Fruit fly (Drosophila melanogaster) whole organism, embryonic: Measurements from ENCODE around the gene CG12289.

Experiments
- Antp ChIP-seq: fragments of 200-800 bp; sonication (Bioruptor generic); optimal IDR thresholded peaks from 3 replicates; lab custom pipeline; 2016; ENCODE audit warnings: missing biosample characterization, missing genetic modification characterization
- CG10462 ChIP-seq: fragments of 200-800 bp; sonication (Bioruptor generic); optimal IDR thresholded peaks from 2 replicates; lab custom pipeline; 2016; ENCODE audit warnings: missing biosample characterization, missing genetic modification characterization
- CG11093 ChIP-seq: fragments of 200-800 bp; sonication (Bioruptor generic); IDR thresholded peaks from 3 replicates; pipeline ENCODE4 v1.3.6; 2022; ENCODE audit warnings: missing biosample characterization, missing genetic modification characterization
- CG11247 ChIP-seq: fragments of 200-800 bp; sonication (Bioruptor generic); IDR thresholded peaks from 2 replicates; pipeline ENCODE4 v1.3.6; 2022; ENCODE audit warnings: missing biosample characterization, missing genetic modification characterization
- CG11560 ChIP-seq: fragments of 200-800 bp; sonication (Bioruptor generic); IDR thresholded peaks from 3 replicates; pipeline ENCODE4 v1.3.6; 2022; ENCODE audit warnings: missing biosample characterization, missing genetic modification characterization
- CG12391 ChIP-seq: fragments of 200-800 bp; sonication (Bioruptor generic); optimal IDR thresholded peaks from 3 replicates; lab custom pipeline; 2018; ENCODE audit warnings: missing biosample characterization, mild to moderate bottlenecking, missing genetic modification characterization, moderate library complexity
- CG13775 ChIP-seq: fragments of 200-800 bp; sonication (Bioruptor generic); optimal IDR thresholded peaks from 3 replicates; lab custom pipeline; 2017; ENCODE audit warnings: missing biosample characterization, mild to moderate bottlenecking, missing genetic modification characterization
- CG14667 ChIP-seq: fragments of 200-800 bp; sonication (Bioruptor generic); IDR thresholded peaks from 2 replicates; pipeline ENCODE4 v1.3.6; 2022; ENCODE audit warnings: missing biosample characterization, missing genetic modification characterization
- CG1602 ChIP-seq: fragments of 200-800 bp; sonication (Bioruptor generic); optimal IDR thresholded peaks from 3 replicates; lab custom pipeline; 2016; ENCODE audit warnings: missing biosample characterization, missing genetic modification characterization
- CG16863 ChIP-seq: fragments of 200-800 bp; sonication (Bioruptor generic); optimal IDR thresholded peaks from 3 replicates; lab custom pipeline; 2016; ENCODE audit warnings: missing biosample characterization, missing genetic modification characterization
- CG17361 ChIP-seq: fragments of 200-800 bp; sonication (Bioruptor generic); IDR thresholded peaks from 3 replicates; pipeline ENCODE4 v1.3.6; 2022; ENCODE audit warnings: missing biosample characterization, missing genetic modification characterization
- CG18262 ChIP-seq: fragments of 200-800 bp; optimal IDR thresholded peaks from 3 replicates; lab custom pipeline; 2019; ENCODE audit warnings: missing biosample characterization, mild to moderate bottlenecking, missing genetic modification characterization, moderate library complexity
- CG18476 ChIP-seq: fragments of 200-800 bp; sonication (Bioruptor generic); optimal IDR thresholded peaks from 2 replicates; lab custom pipeline; 2016; ENCODE audit warnings: missing biosample characterization, mild to moderate bottlenecking, missing genetic modification characterization
- CG33213 ChIP-seq: fragments of 200-800 bp; sonication (Bioruptor generic); optimal IDR thresholded peaks from 3 replicates; lab custom pipeline; 2016; ENCODE audit warnings: missing biosample characterization, missing genetic modification characterization
- CG7357 ChIP-seq: fragments of 200-800 bp; sonication (Bioruptor generic); IDR thresholded peaks from 3 replicates; pipeline ENCODE4 v1.3.6; 2022; ENCODE audit warnings: missing biosample characterization, missing genetic modification characterization
- CG7963 ChIP-seq: fragments of 200-800 bp; sonication (Bioruptor generic); IDR thresholded peaks from 3 replicates; pipeline ENCODE4 v1.3.6; 2022; ENCODE audit warnings: missing biosample characterization, missing genetic modification characterization; ENCODE audit not compliant: partially characterized antibody
- CG8089 ChIP-seq: fragments of 200-800 bp; sonication (Bioruptor generic); optimal IDR thresholded peaks from 3 replicates; lab custom pipeline; 2016; ENCODE audit warnings: missing biosample characterization, missing genetic modification characterization
- CG8290 ChIP-seq, 3 experiments: fragments of 200-800 bp; sonication (Bioruptor generic); optimal IDR thresholded peaks; 2 replicates each; lab custom pipeline; 2016 to 2019; ENCODE audit warnings: missing biosample characterization in 3 of 3, missing genetic modification characterization in 3 of 3, mild to moderate bottlenecking in 2 of 3, moderate library complexity in 1 of 3
- CkIIα-i1 ChIP-seq: fragments of 200-800 bp; sonication (Bioruptor generic); IDR thresholded peaks from 2 replicates; pipeline ENCODE4 v1.3.6; 2022; ENCODE audit warnings: missing biosample characterization, missing genetic modification characterization
- D19B ChIP-seq: fragments of 200-800 bp; sonication (Bioruptor generic); optimal IDR thresholded peaks from 2 replicates; lab custom pipeline; 2017; ENCODE audit warnings: missing biosample characterization, mild to moderate bottlenecking, missing genetic modification characterization
- Dad ChIP-seq: fragments of 200-800 bp; sonication (Bioruptor generic); optimal IDR thresholded peaks from 3 replicates; lab custom pipeline; 2016; ENCODE audit warnings: missing biosample characterization, missing genetic modification characterization
- Dref ChIP-seq: fragments of 200-800 bp; sonication (Bioruptor generic); IDR thresholded peaks from 2 replicates; pipeline ENCODE4 v1.3.6; 2022; ENCODE audit warnings: missing biosample characterization, missing genetic modification characterization
- Gug ChIP-seq: fragments of 200-800 bp; sonication (Bioruptor generic); IDR thresholded peaks from 4 replicates; pipeline ENCODE4 v1.3.6; 2022; ENCODE audit warnings: missing biosample characterization, missing genetic modification characterization
- HLH54F ChIP-seq: fragments of 200-800 bp; sonication (Bioruptor generic); optimal IDR thresholded peaks from 3 replicates; lab custom pipeline; 2016; ENCODE audit warnings: missing biosample characterization, missing genetic modification characterization
- Hr51 ChIP-seq, 2 experiments: fragments of 200-800 bp; sonication (Bioruptor generic); optimal IDR thresholded peaks; 2 replicates in 1 of 2; 3 replicates in 1 of 2; lab custom pipeline; 2016 to 2018; ENCODE audit warnings: missing biosample characterization in 2 of 2, missing genetic modification characterization in 2 of 2, mild to moderate bottlenecking in 1 of 2, moderate library complexity in 1 of 2
- NC2α ChIP-seq: fragments of 200-800 bp; sonication (Bioruptor generic); optimal IDR thresholded peaks from 2 replicates; lab custom pipeline; 2016; ENCODE audit warnings: missing biosample characterization, missing genetic modification characterization
- Neu2 ChIP-seq: fragments of 200-800 bp; sonication (Bioruptor generic); optimal IDR thresholded peaks from 3 replicates; lab custom pipeline; 2016; ENCODE audit warnings: missing biosample characterization, missing genetic modification characterization, borderline replicate concordance
- Optix ChIP-seq: fragments of 200-800 bp; sonication (Bioruptor generic); IDR thresholded peaks from 3 replicates; pipeline ENCODE4 v1.3.6; 2022; ENCODE audit warnings: missing biosample characterization, missing genetic modification characterization
- Rfx ChIP-seq: fragments of 200-800 bp; sonication (Bioruptor generic); IDR thresholded peaks from 2 replicates; pipeline ENCODE4 v1.3.6; 2022; ENCODE audit warnings: missing biosample characterization, missing genetic modification characterization
- ash1 ChIP-seq: fragments of 200-800 bp; sonication (Bioruptor generic); optimal IDR thresholded peaks from 2 replicates; lab custom pipeline; 2018; ENCODE audit warnings: missing biosample characterization, mild to moderate bottlenecking, missing genetic modification characterization
- crp ChIP-seq, 2 experiments: fragments of 200-800 bp; sonication (Bioruptor generic); optimal IDR thresholded peaks; 2 replicates in 1 of 2; 3 replicates in 1 of 2; lab custom pipeline; 2017; ENCODE audit warnings: missing biosample characterization in 2 of 2, missing genetic modification characterization in 2 of 2, mild to moderate bottlenecking in 1 of 2, moderate library complexity in 1 of 2
- emc ChIP-seq: fragments of 200-800 bp; sonication (Bioruptor generic); optimal IDR thresholded peaks from 2 replicates; lab custom pipeline; 2016; ENCODE audit warnings: missing biosample characterization, missing genetic modification characterization
- eve ChIP-seq, 2 experiments: fragments of >200 bp; optimal IDR thresholded peaks; 2 replicates each; lab custom pipeline; 2017; ENCODE audit warnings: missing biosample characterization in 2 of 2, missing genetic modification characterization in 2 of 2
- fd96Cb ChIP-seq: fragments of 200-800 bp; sonication (Bioruptor generic); optimal IDR thresholded peaks from 2 replicates; lab custom pipeline; 2018; ENCODE audit warnings: missing biosample characterization, mild to moderate bottlenecking, missing genetic modification characterization, moderate library complexity
- grau ChIP-seq: fragments of 200-800 bp; optimal IDR thresholded peaks from 3 replicates; lab custom pipeline; 2019; ENCODE audit warnings: missing biosample characterization, mild to moderate bottlenecking, missing genetic modification characterization, moderate library complexity
- h ChIP-seq: fragments of >200 bp; optimal IDR thresholded peaks from 2 replicates; lab custom pipeline; 2017
- hb ChIP-seq: fragments of 200-800 bp; sonication (Bioruptor generic); IDR thresholded peaks from 3 replicates; pipeline ENCODE4 v1.3.6; 2022; ENCODE audit warnings: missing biosample characterization, missing genetic modification characterization; ENCODE audit not compliant: partially characterized antibody
- inv ChIP-seq: fragments of 200-800 bp; sonication (Bioruptor generic); IDR thresholded peaks from 2 replicates; pipeline ENCODE4 v1.3.6; 2022; ENCODE audit warnings: missing biosample characterization, missing genetic modification characterization; ENCODE audit not compliant: partially characterized antibody
- jumu ChIP-seq: fragments of 200-800 bp; sonication (Bioruptor generic); optimal IDR thresholded peaks from 3 replicates; lab custom pipeline; 2016; ENCODE audit warnings: missing biosample characterization, missing genetic modification characterization
- lab ChIP-seq: fragments of 200-800 bp; sonication (Bioruptor generic); optimal IDR thresholded peaks from 3 replicates; lab custom pipeline; 2017; ENCODE audit warnings: missing biosample characterization, missing genetic modification characterization, mild to moderate bottlenecking, moderate library complexity, missing genetic modification reagents
- luna ChIP-seq: fragments of 200-800 bp; sonication (Bioruptor generic); optimal IDR thresholded peaks from 2 replicates; lab custom pipeline; 2016; ENCODE audit warnings: missing biosample characterization, missing genetic modification characterization
- nau ChIP-seq: fragments of 200-800 bp; sonication (Bioruptor generic); optimal IDR thresholded peaks from 3 replicates; lab custom pipeline; 2017; ENCODE audit warnings: missing biosample characterization, mild to moderate bottlenecking, missing genetic modification characterization, missing genetic modification reagents
- nmo ChIP-seq: fragments of 200-800 bp; sonication (Bioruptor generic); optimal IDR thresholded peaks from 2 replicates; lab custom pipeline; 2018; ENCODE audit warnings: missing biosample characterization, mild to moderate bottlenecking, missing genetic modification characterization, moderate library complexity
- pho ChIP-seq: fragments of 200-800 bp; sonication (Bioruptor generic); optimal IDR thresholded peaks from 2 replicates; lab custom pipeline; 2016; ENCODE audit warnings: missing biosample characterization, missing genetic modification characterization
- pros ChIP-seq: fragments of 200-800 bp; sonication (Bioruptor generic); optimal IDR thresholded peaks from 3 replicates; lab custom pipeline; 2019; ENCODE audit warnings: missing biosample characterization, mild to moderate bottlenecking, missing genetic modification characterization, moderate library complexity
- sd ChIP-seq: fragments of 200-800 bp; sonication (Bioruptor generic); optimal IDR thresholded peaks from 3 replicates; lab custom pipeline; 2018; ENCODE audit warnings: missing biosample characterization, mild to moderate bottlenecking, missing genetic modification characterization, moderate library complexity
- slbo ChIP-seq: fragments of 200-800 bp; sonication (Bioruptor generic); IDR thresholded peaks from 2 replicates; pipeline ENCODE4 v1.3.6; 2022; ENCODE audit warnings: missing biosample characterization, missing genetic modification characterization
- tll ChIP-seq, 2 experiments: fragments of 200-800 bp in 1 of 2; fragments of >200 bp in 1 of 2; sonication (Bioruptor generic) in 1 of 2; optimal IDR thresholded peaks; 2 replicates each; lab custom pipeline; 2017 to 2019; ENCODE audit warnings: missing biosample characterization in 2 of 2, missing genetic modification characterization in 2 of 2, mild to moderate bottlenecking in 1 of 2, moderate library complexity in 1 of 2
- tup ChIP-seq: fragments of 200-800 bp; sonication (Bioruptor generic); optimal IDR thresholded peaks from 2 replicates; lab custom pipeline; 2016; ENCODE audit warnings: missing biosample characterization, mild to moderate bottlenecking, missing genetic modification characterization, moderate library complexity
- zen ChIP-seq: fragments of 200-800 bp; sonication (Bioruptor generic); optimal IDR thresholded peaks from 3 replicates; lab custom pipeline; 2018; ENCODE audit warnings: missing biosample characterization, mild to moderate bottlenecking, missing genetic modification characterization, moderate library complexity

CG12289 gene

dm6 chr3L:11422338-11422802 is 35.9 kb downstream of the CG12289 start (continued):
- TF ChIP-seq D19B (GFP tag; lab: Kevin White, UChicago) (no peak), CG13775 (GFP tag; lab: Kevin White, UChicago) (peak; percentile 75), CG17361 (GFP tag; lab: Robert Waterston, UW) (peak; percentile 91), luna (GFP tag; lab: Kevin White, UChicago) (no peak), fd96Cb (peak; percentile 83), Dref (no peak), pros (no peak), tup (GFP tag; lab: Kevin White, UChicago) (no peak), slbo (peak; percentile 67), NC2α (peak; percentile 29), Dad (GFP tag; lab: Kevin White, UChicago) (peak; percentile 28), Gug (GFP tag; lab: Robert Waterston, UW) (peak; percentile 31; the same call in 2 of the 4 replicates), CG33213 (GFP tag; lab: Kevin White, UChicago) (peak; percentile 21), nau (GFP tag; lab: Kevin White, UChicago) (peak; percentile 67), grau (tag; lab: Kevin White, UChicago) (peak; percentile 65), CG18476 (GFP tag; lab: Kevin White, UChicago) (peak; percentile 78), CG12391 (tag; lab: Kevin White, UChicago) (peak; percentile 78), CG11093 (GFP tag; lab: Robert Waterston, UW) (peak; percentile 83), tll (GFP tag; optimal IDR thresholded peaks at IDR 0.05; lab: Kevin White, UChicago) (peak in 1 of 2 experiments; percentile 37), CkIIα-i1 (GFP tag; lab: Robert Waterston, UW) (no peak), HLH54F (GFP tag; lab: Kevin White, UChicago) (peak; percentile 1), zen (tag; lab: Kevin White, UChicago) (peak; percentile 88), CG18262 (tag; lab: Kevin White, UChicago) (peak; percentile 90), Neu2 (peak; percentile 15), h (lab: Kevin White, UChicago) (no peak), CG10462 (GFP tag; lab: Kevin White, UChicago) (peak; percentile 9), ash1 (GFP tag; lab: Kevin White, UChicago) (no peak), CG1602 (peak; percentile 71), sd (tag; lab: Kevin White, UChicago) (no peak), CG11247 (GFP tag; lab: Robert Waterston, UW) (peak; percentile 36; the same call in 1 of the 2 replicates), pho (GFP tag; lab: Kevin White, UChicago) (peak; percentile 43), CG14667 (GFP tag; lab: Robert Waterston, UW) (peak; percentile 52; the same call in 1 of the 2 replicates), jumu (GFP tag; lab: Kevin White, UChicago) (peak; percentile 37), hb (GFP tag; lab: Robert Waterston, UW) (no peak), nmo (GFP tag; lab: Kevin White, UChicago) (peak; percentile 92), CG8290 (GFP tag; optimal IDR thresholded peaks at IDR 0.05; lab: Kevin White, UChicago) (no peak), CG8290 (tag; optimal IDR thresholded peaks at IDR 0.05; lab: Kevin White, UChicago) (peak in 1 of 2 experiments; percentile 25), emc (GFP tag; lab: Kevin White, UChicago) (no peak), Antp (GFP tag; lab: Kevin White, UChicago) (no peak), Hr51 (GFP tag; optimal IDR thresholded peaks at IDR 0.05; lab: Kevin White, UChicago) (peak; percentile 38 to 61), eve (GFP tag; optimal IDR thresholded peaks at IDR 0.05; lab: Kevin White, UChicago) (peak in 1 of 2 experiments; percentile 84), inv (GFP tag; lab: Robert Waterston, UW) (no peak), CG11560 (0 out of 3 replicates have a peak, but pooled peaks have one; percentile 44), CG7963 (GFP tag; lab: Robert Waterston, UW) (no peak), Optix (GFP tag; lab: Robert Waterston, UW) (no peak), lab (GFP tag; lab: Kevin White, UChicago) (peak; percentile 76), crp (GFP tag; optimal IDR thresholded peaks at IDR 0.05; lab: Kevin White, UChicago) (peak in 1 of 2 experiments; percentile 18), Rfx (GFP tag; lab: Robert Waterston, UW) (peak; percentile 67), CG8089 (GFP tag; lab: Kevin White, UChicago) (no peak), CG16863 (GFP tag; lab: Kevin White, UChicago) (peak; percentile 30), CG7357 (GFP tag; lab: Robert Waterston, UW) (peak; percentile 74)
